Fruit fly (Drosophila melanogaster) whole organism, prepupa: ENCODE data around the gene Kmn1.
A peak's percentile ranks its signal among the peaks of the same experiment; 100 is the strongest.

Experiments used
- Blimp-1 ChIP-seq: fragments of 200-800 bp; sonication (Bioruptor generic); optimal IDR thresholded peaks from 3 replicates; lab custom pipeline; 2017; ENCODE audit warnings: missing biosample characterization, missing genetic modification characterization, mild to moderate bottlenecking, moderate library complexity, missing genetic modification reagents
- CG10669 ChIP-seq: fragments of 200-800 bp; sonication (Bioruptor generic); optimal IDR thresholded peaks from 3 replicates; lab custom pipeline; 2018; ENCODE audit warnings: missing biosample characterization, mild to moderate bottlenecking, missing genetic modification characterization, moderate library complexity
- CG11294 ChIP-seq: fragments of 200-800 bp; sonication (Bioruptor generic); IDR thresholded peaks from 2 replicates; pipeline ENCODE4 v1.3.6; 2022; ENCODE audit warnings: missing biosample characterization, missing genetic modification characterization
- CG11762 ChIP-seq: fragments of 200-800 bp; sonication (Bioruptor generic); optimal IDR thresholded peaks from 3 replicates; lab custom pipeline; 2016; ENCODE audit warnings: missing biosample characterization, missing genetic modification characterization; ENCODE audit not compliant: insufficient read depth
- CG11902 ChIP-seq: fragments of 200-800 bp; sonication (Bioruptor generic); optimal IDR thresholded peaks from 3 replicates; lab custom pipeline; 2016; ENCODE audit warnings: missing biosample characterization, missing genetic modification characterization
- CG15336 ChIP-seq: fragments of 200-800 bp; sonication (Bioruptor generic); IDR thresholded peaks from 2 replicates; pipeline ENCODE4 v1.3.6; 2022; ENCODE audit warnings: missing biosample characterization, missing genetic modification characterization
- CG1621 ChIP-seq: fragments of 200-800 bp; sonication (Bioruptor generic); optimal IDR thresholded peaks from 3 replicates; lab custom pipeline; 2018; ENCODE audit warnings: missing biosample characterization, mild to moderate bottlenecking, missing genetic modification characterization
- CG3032 ChIP-seq: fragments of 200-800 bp; optimal IDR thresholded peaks from 2 replicates; lab custom pipeline; 2019; ENCODE audit warnings: missing biosample characterization, mild to moderate bottlenecking, missing genetic modification characterization, moderate library complexity
- CG31627 ChIP-seq: fragments of 200-800 bp; sonication (Bioruptor generic); optimal IDR thresholded peaks from 3 replicates; lab custom pipeline; 2016; ENCODE audit warnings: missing biosample characterization, missing genetic modification characterization
- CG32006 ChIP-seq: fragments of 200-800 bp; sonication (Bioruptor generic); optimal IDR thresholded peaks from 3 replicates; lab custom pipeline; 2017; ENCODE audit warnings: missing biosample characterization, mild to moderate bottlenecking, missing genetic modification characterization
- CG34406 ChIP-seq: fragments of 200-800 bp; sonication (Bioruptor generic); optimal IDR thresholded peaks from 3 replicates; lab custom pipeline; 2016; ENCODE audit warnings: missing biosample characterization, missing genetic modification characterization
- CG3919 ChIP-seq: fragments of 200-800 bp; sonication (Bioruptor generic); optimal IDR thresholded peaks from 3 replicates; lab custom pipeline; 2016; ENCODE audit warnings: missing biosample characterization, missing genetic modification characterization
- CG6276 ChIP-seq: fragments of 200-800 bp; sonication (Bioruptor generic); optimal IDR thresholded peaks from 2 replicates; lab custom pipeline; 2017; ENCODE audit warnings: missing biosample characterization, mild to moderate bottlenecking, missing genetic modification characterization
- CG6792 ChIP-seq: fragments of 200-800 bp; sonication (Bioruptor generic); optimal IDR thresholded peaks from 3 replicates; lab custom pipeline; 2016; ENCODE audit warnings: missing biosample characterization, missing genetic modification characterization
- CG6808 ChIP-seq: fragments of 200-800 bp; sonication (Bioruptor generic); optimal IDR thresholded peaks from 3 replicates; lab custom pipeline; 2017; ENCODE audit warnings: missing biosample characterization, missing genetic modification characterization, mild to moderate bottlenecking, moderate library complexity, missing genetic modification reagents
- CG6854 ChIP-seq: fragments of 200-800 bp; sonication (Bioruptor generic); optimal IDR thresholded peaks from 2 replicates; lab custom pipeline; 2017; ENCODE audit warnings: missing biosample characterization, mild to moderate bottlenecking, missing genetic modification characterization
- CG7368 ChIP-seq: fragments of 200-800 bp; sonication (Bioruptor generic); optimal IDR thresholded peaks from 3 replicates; lab custom pipeline; 2016; ENCODE audit warnings: missing biosample characterization, missing genetic modification characterization
- CG8119 ChIP-seq: fragments of 200-800 bp; sonication (Bioruptor generic); IDR thresholded peaks from 3 replicates; pipeline ENCODE4 v1.3.6; 2022; ENCODE audit warnings: missing biosample characterization, missing genetic modification characterization
- CG8319 ChIP-seq: fragments of 200-800 bp; sonication (Bioruptor generic); optimal IDR thresholded peaks from 3 replicates; lab custom pipeline; 2016; ENCODE audit warnings: missing biosample characterization, missing genetic modification characterization
- CG8632 ChIP-seq: fragments of 200-800 bp; sonication (Bioruptor generic); optimal IDR thresholded peaks from 3 replicates; lab custom pipeline; 2016; ENCODE audit warnings: missing biosample characterization, missing genetic modification characterization
- CG9139 ChIP-seq: fragments of 200-800 bp; sonication (Bioruptor generic); optimal IDR thresholded peaks from 3 replicates; lab custom pipeline; 2017; ENCODE audit warnings: missing biosample characterization, mild to moderate bottlenecking, missing genetic modification characterization
- Eip75B ChIP-seq: fragments of 200-800 bp; sonication (Bioruptor generic); optimal IDR thresholded peaks from 3 replicates; lab custom pipeline; 2016; ENCODE audit warnings: missing biosample characterization, missing genetic modification characterization
- Eip78C ChIP-seq: fragments of 200-800 bp; sonication (Bioruptor generic); peaks from one replicate; lab custom pipeline; 2016; ENCODE audit warnings: missing biosample characterization, missing genetic modification characterization
- Ets21C ChIP-seq: fragments of 200-800 bp; sonication (Bioruptor generic); optimal IDR thresholded peaks from 3 replicates; lab custom pipeline; 2016; ENCODE audit warnings: missing biosample characterization, missing genetic modification characterization
- Ets96B ChIP-seq: fragments of 200-800 bp; optimal IDR thresholded peaks from 2 replicates; lab custom pipeline; 2019; ENCODE audit warnings: missing biosample characterization, mild to moderate bottlenecking, missing genetic modification characterization, moderate library complexity
- Gug ChIP-seq: fragments of 200-800 bp; sonication (Bioruptor generic); IDR thresholded peaks from 2 replicates; pipeline ENCODE4 v1.3.6; 2022; ENCODE audit warnings: missing biosample characterization, missing genetic modification characterization
- Hr38 ChIP-seq: sonication (Bioruptor generic); optimal IDR thresholded peaks from 2 replicates; lab custom pipeline; 2016; ENCODE audit warnings: missing biosample characterization, missing genetic modification characterization
- Hr39 ChIP-seq: fragments of 200-800 bp; sonication (Bioruptor generic); optimal IDR thresholded peaks from 2 replicates; lab custom pipeline; 2016; ENCODE audit warnings: missing biosample characterization, missing genetic modification characterization
- Met ChIP-seq: fragments of 200-800 bp; sonication (Bioruptor generic); optimal IDR thresholded peaks from 3 replicates; lab custom pipeline; 2016; ENCODE audit warnings: missing biosample characterization, missing genetic modification characterization
- Smox ChIP-seq: fragments of 200-800 bp; sonication (Bioruptor generic); optimal IDR thresholded peaks from 3 replicates; lab custom pipeline; 2016; ENCODE audit warnings: missing biosample characterization, missing genetic modification characterization
- Sox102F ChIP-seq: fragments of 200-800 bp; sonication (Bioruptor generic); optimal IDR thresholded peaks from 2 replicates; lab custom pipeline; 2016; ENCODE audit warnings: missing biosample characterization, mild to moderate bottlenecking, missing genetic modification characterization
- Sox14 ChIP-seq: fragments of 200-800 bp; sonication (Bioruptor generic); optimal IDR thresholded peaks from 3 replicates; lab custom pipeline; 2016; ENCODE audit warnings: missing biosample characterization, missing genetic modification characterization
- Sox15 ChIP-seq: fragments of 200-800 bp; sonication (Bioruptor generic); optimal IDR thresholded peaks from 3 replicates; lab custom pipeline; 2016; ENCODE audit warnings: missing biosample characterization, missing genetic modification characterization
- achi ChIP-seq: fragments of 200-800 bp; sonication (Bioruptor generic); optimal IDR thresholded peaks from 3 replicates; lab custom pipeline; 2016; ENCODE audit warnings: missing biosample characterization, missing genetic modification characterization
- acj6 ChIP-seq: fragments of 200-800 bp; sonication (Bioruptor generic); optimal IDR thresholded peaks from 3 replicates; lab custom pipeline; 2016; ENCODE audit warnings: missing biosample characterization, missing genetic modification characterization
- dac ChIP-seq: fragments of 200-800 bp; sonication (Bioruptor generic); optimal IDR thresholded peaks from 2 replicates; lab custom pipeline; 2017; ENCODE audit warnings: missing biosample characterization, mild to moderate bottlenecking, missing genetic modification characterization
- esn ChIP-seq: fragments of 200-800 bp; sonication (Bioruptor generic); optimal IDR thresholded peaks from 2 replicates; lab custom pipeline; 2016; ENCODE audit warnings: missing biosample characterization, mild to moderate bottlenecking, missing genetic modification characterization, moderate library complexity
- fd59A ChIP-seq: fragments of 200-800 bp; sonication (Bioruptor generic); optimal IDR thresholded peaks from 2 replicates; lab custom pipeline; 2017; ENCODE audit warnings: missing biosample characterization, mild to moderate bottlenecking, missing genetic modification characterization, missing genetic modification reagents
- fd85E ChIP-seq: fragments of 200-800 bp; sonication (Bioruptor generic); optimal IDR thresholded peaks from 3 replicates; lab custom pipeline; 2016; ENCODE audit warnings: missing biosample characterization, missing genetic modification characterization
- fkh ChIP-seq: fragments of 200-800 bp; sonication (Bioruptor generic); optimal IDR thresholded peaks from 3 replicates; lab custom pipeline; 2017; ENCODE audit warnings: missing biosample characterization, mild to moderate bottlenecking, missing genetic modification characterization, moderate library complexity
- lz ChIP-seq: fragments of 200-800 bp; sonication (Bioruptor generic); optimal IDR thresholded peaks from 3 replicates; lab custom pipeline; 2016; ENCODE audit warnings: missing biosample characterization, missing genetic modification characterization
- net ChIP-seq: fragments of 200-800 bp; sonication (Bioruptor generic); optimal IDR thresholded peaks from 3 replicates; lab custom pipeline; 2016; ENCODE audit warnings: missing biosample characterization, missing genetic modification characterization
- pdm3 ChIP-seq: fragments of 200-800 bp; sonication (Bioruptor generic); optimal IDR thresholded peaks from 3 replicates; lab custom pipeline; 2016; ENCODE audit warnings: missing biosample characterization, missing genetic modification characterization
- salr ChIP-seq, 2 experiments: fragments of 200-800 bp; sonication (Bioruptor generic); optimal IDR thresholded peaks; 3 replicates each; lab custom pipeline; 2016 to 2018; ENCODE audit warnings: missing biosample characterization in 2 of 2, missing genetic modification characterization in 2 of 2, mild to moderate bottlenecking in 1 of 2
- spab ChIP-seq: fragments of 200-800 bp; sonication (Bioruptor generic); optimal IDR thresholded peaks from 2 replicates; lab custom pipeline; 2017; ENCODE audit warnings: missing biosample characterization, mild to moderate bottlenecking, missing genetic modification characterization, missing genetic modification reagents
- svp ChIP-seq: fragments of 200-800 bp; sonication (Bioruptor generic); peaks from one replicate; lab custom pipeline; 2016; ENCODE audit warnings: missing biosample characterization, missing genetic modification characterization
- vri ChIP-seq: fragments of 200-800 bp; sonication (Bioruptor generic); optimal IDR thresholded peaks from 3 replicates; lab custom pipeline; 2016; ENCODE audit warnings: missing biosample characterization, mild to moderate bottlenecking, missing genetic modification characterization

Gene Kmn1

dm6 chrX:11523921-11524320 is 48.3 kb downstream of the Kmn1 start:
- TF ChIP-seq CG9139 (GFP tag; lab: Kevin White, UChicago) = no peak
- peak; percentile 69 for TF ChIP-seq Eip78C (GFP tag; lab: Kevin White, UChicago)
- peak; percentile 72 for TF ChIP-seq Blimp-1
- TF ChIP-seq CG6854 (GFP tag; lab: Kevin White, UChicago) = peak; percentile 5
- TF ChIP-seq CG6276 (GFP tag; lab: Kevin White, UChicago) = peak; percentile 20

dm6 chrX:11521561-11522546 is 50.4 kb downstream of the Kmn1 start:
- TF ChIP-seq CG6792 (GFP tag; lab: Kevin White, UChicago) (peak; percentile 49), salr (GFP tag; optimal IDR thresholded peaks at IDR 0.05; lab: Kevin White, UChicago) (peak in 1 of 2 experiments; percentile 49), Eip78C (GFP tag; lab: Kevin White, UChicago) (peak; percentile 83), Blimp-1 (no peak), Sox15 (GFP tag; lab: Kevin White, UChicago) (no peak), Sox102F (GFP tag; lab: Kevin White, UChicago) (no peak), CG8319 (GFP tag; lab: Kevin White, UChicago) (peak; percentile 17), esn (GFP tag; lab: Kevin White, UChicago) (peak; percentile 41), net (GFP tag; lab: Kevin White, UChicago) (peak; percentile 15), CG6854 (GFP tag; lab: Kevin White, UChicago) (no peak), CG32006 (GFP tag; lab: Kevin White, UChicago) (peak; percentile 66), CG3919 (GFP tag; lab: Kevin White, UChicago) (peak; percentile 50), CG3032 (peak; percentile 49), Met (GFP tag; lab: Kevin White, UChicago) (peak; percentile 11), CG1621 (tag; lab: Kevin White, UChicago) (peak; percentile 3), Hr39 (GFP tag; lab: Kevin White, UChicago) (peak; percentile 20), achi (peak; percentile 20), fd59A (peak; percentile 25), dac (GFP tag; lab: Kevin White, UChicago) (no peak), Gug (GFP tag; lab: Robert Waterston, UW) (peak; percentile 32), CG11294 (GFP tag; lab: Robert Waterston, UW) (peak; percentile 60; the same call in 1 of the 2 replicates), CG10669 (peak; percentile 19), fkh (GFP tag; lab: Kevin White, UChicago) (no peak), Ets21C (GFP tag; lab: Kevin White, UChicago) (no peak), CG8632 (GFP tag; lab: Kevin White, UChicago) (peak; percentile 55), pdm3 (peak; percentile 60), lz (GFP tag; lab: Kevin White, UChicago) (no peak), Sox14 (GFP tag; lab: Kevin White, UChicago) (peak; percentile 42), spab (peak; percentile 14), CG7368 (GFP tag; lab: Kevin White, UChicago) (peak; percentile 31), CG11902 (GFP tag; lab: Kevin White, UChicago) (no peak), CG6276 (GFP tag; lab: Kevin White, UChicago) (peak; percentile 39), CG11762 (peak; percentile 32), CG34406 (GFP tag; lab: Kevin White, UChicago) (peak; percentile 59), CG15336 (peak; percentile 68), Ets96B (peak; percentile 52), CG6808 (GFP tag; lab: Kevin White, UChicago) (peak; percentile 26), vri (GFP tag; lab: Kevin White, UChicago) (no peak), fd85E (GFP tag; lab: Kevin White, UChicago) (no peak), CG31627 (GFP tag; lab: Kevin White, UChicago) (peak; percentile 20), Smox (GFP tag; lab: Kevin White, UChicago) (peak; percentile 13), Eip75B (GFP tag; lab: Kevin White, UChicago) (peak; percentile 56), CG8119 (GFP tag; lab: Robert Waterston, UW) (peak; percentile 54), acj6 (GFP tag; lab: Kevin White, UChicago) (peak; percentile 65), Hr38 (GFP tag; lab: Kevin White, UChicago) (no peak), svp (GFP tag; lab: Kevin White, UChicago) (peak; percentile 93)
